Worm (Caenorhabditis elegans) whole organism, L4/young adult: ENCODE measurements around the gene C33G8.13.

Experiments
- W03F9.2 ChIP-seq: fragments of 150-350 bp; optimal IDR thresholded peaks from 2 replicates; lab custom pipeline; 2014; ENCODE audit warnings: missing biosample characterization, missing genetic modification characterization
- dao-5 ChIP-seq: sonication (generic microtip); optimal IDR thresholded peaks from 2 replicates; lab custom pipeline; 2016; ENCODE audit warnings: missing genotype, missing genetic modification characterization, moderate library complexity, missing compliant biosample characterization
- him-1 ChIP-seq: sonication (generic microtip); optimal IDR thresholded peaks from 2 replicates; lab custom pipeline; 2016; ENCODE audit warnings: missing genotype, missing genetic modification reagents, missing genetic modification characterization, missing compliant biosample characterization

C33G8.13 gene

ce11 chrV:6991771-6992170 lies 24.0 kb downstream of the C33G8.13 start, which contains the start of gene nhr-162:
Gene nhr-162, minus strand, starts transcription at chrV:6991871.
- no peak for TF ChIP-seq dao-5 (tag; lab: Kevin White, UChicago)

- no peak for TF ChIP-seq dao-5 (tag; lab: Kevin White, UChicago)
- TF ChIP-seq him-1 (tag; lab: Kevin White, UChicago) = no peak
- TF ChIP-seq W03F9.2 = no peak
Observed at ce11 chrV:6989626-6990138, 26.1 kb downstream of the C33G8.13 start, which contains the start of gene nhr-140. Gene nhr-140, minus strand, starts transcription at chrV:6989676.

ce11 chrV:6987673-6988072 lies 28.1 kb downstream of the C33G8.13 start, which contains the start of gene nhr-139:
Gene nhr-139, minus strand, starts transcription at chrV:6987773.
- TF ChIP-seq dao-5 (tag; lab: Kevin White, UChicago) (no peak), W03F9.2 (no peak), him-1 (tag; lab: Kevin White, UChicago) (no peak)

- TF ChIP-seq W03F9.2 = no peak
- TF ChIP-seq dao-5 (tag; lab: Kevin White, UChicago) = no peak
- TF ChIP-seq him-1 (tag; lab: Kevin White, UChicago) = no peak
Observed at ce11 chrV:6985943-6986342, 29.8 kb downstream of the C33G8.13 start, which contains the start of gene nhr-163. Gene nhr-163, minus strand, starts transcription at chrV:6986043.

- TF ChIP-seq dao-5 (tag; lab: Kevin White, UChicago) (no peak), W03F9.2 (no peak), him-1 (tag; lab: Kevin White, UChicago) (no peak)
Observed at ce11 chrV:6982813-6983212, 33.0 kb downstream of the C33G8.13 start, which contains the start of gene nhr-161. Gene nhr-161, minus strand, starts transcription at chrV:6982913.

- TF ChIP-seq him-1 (tag; lab: Kevin White, UChicago) (no peak), W03F9.2 (no peak), dao-5 (tag; lab: Kevin White, UChicago) (no peak)
Observed at ce11 chrV:6979019-6979418, 36.8 kb downstream of the C33G8.13 start, which contains the start of gene sre-12. Gene sre-12, minus strand, starts transcription at chrV:6979119.

- no peak for TF ChIP-seq him-1 (tag; lab: Kevin White, UChicago)
- no peak for TF ChIP-seq W03F9.2
- no peak for TF ChIP-seq dao-5 (tag; lab: Kevin White, UChicago)
Observed at ce11 chrV:6976047-6976446, 39.7 kb downstream of the C33G8.13 start, which contains the start of gene srx-16. Gene srx-16, plus strand, starts transcription at chrV:6976347.

ce11 chrV:6971567-6971966 lies 44.2 kb downstream of the C33G8.13 start, which contains the start of gene srx-59:
Gene srx-59, plus strand, starts transcription at chrV:6971867.
- no peak for TF ChIP-seq W03F9.2
- TF ChIP-seq dao-5 (tag; lab: Kevin White, UChicago) = no peak
- TF ChIP-seq him-1 (tag; lab: Kevin White, UChicago) = no peak

- TF ChIP-seq W03F9.2 (no peak), dao-5 (tag; lab: Kevin White, UChicago) (no peak), him-1 (tag; lab: Kevin White, UChicago) (no peak)
Observed at ce11 chrV:6969950-6970532, 45.7 kb downstream of the C33G8.13 start, which contains the start of gene ptr-15. Gene ptr-15, minus strand, starts transcription at chrV:6970000.
